Fruit fly (Drosophila melanogaster): ENCODE results near the gene CG43448.

dm6 chr3R:30224577-30224976, 13.0 kb downstream of the CG43448 start:
- TF ChIP-seq Smox (GFP tag; optimal IDR thresholded peaks at IDR 0.05), result no peak
- TF ChIP-seq dsx (GFP tag; optimal IDR thresholded peaks at IDR 0.05; ENCODE audit: poor library complexity, severe bottlenecking), result no peak
- no peak for TF ChIP-seq CG6854 (GFP tag; optimal IDR thresholded peaks at IDR 0.05)
- TF ChIP-seq Ets96B (tag; optimal IDR thresholded peaks at IDR 0.05), result no peak
- no peak for TF ChIP-seq fd85E (GFP tag; optimal IDR thresholded peaks at IDR 0.05)
- TF ChIP-seq CG1621 (tag; optimal IDR thresholded peaks at IDR 0.05), result no peak
- no peak for TF ChIP-seq CG3919 (GFP tag; optimal IDR thresholded peaks at IDR 0.05)
